Fruit fly (Drosophila melanogaster): ENCODE data around the gene Mcm6.
A peak's percentile ranks its signal among the peaks of the same experiment; 100 is the strongest.

Gene Mcm6

DNA sequence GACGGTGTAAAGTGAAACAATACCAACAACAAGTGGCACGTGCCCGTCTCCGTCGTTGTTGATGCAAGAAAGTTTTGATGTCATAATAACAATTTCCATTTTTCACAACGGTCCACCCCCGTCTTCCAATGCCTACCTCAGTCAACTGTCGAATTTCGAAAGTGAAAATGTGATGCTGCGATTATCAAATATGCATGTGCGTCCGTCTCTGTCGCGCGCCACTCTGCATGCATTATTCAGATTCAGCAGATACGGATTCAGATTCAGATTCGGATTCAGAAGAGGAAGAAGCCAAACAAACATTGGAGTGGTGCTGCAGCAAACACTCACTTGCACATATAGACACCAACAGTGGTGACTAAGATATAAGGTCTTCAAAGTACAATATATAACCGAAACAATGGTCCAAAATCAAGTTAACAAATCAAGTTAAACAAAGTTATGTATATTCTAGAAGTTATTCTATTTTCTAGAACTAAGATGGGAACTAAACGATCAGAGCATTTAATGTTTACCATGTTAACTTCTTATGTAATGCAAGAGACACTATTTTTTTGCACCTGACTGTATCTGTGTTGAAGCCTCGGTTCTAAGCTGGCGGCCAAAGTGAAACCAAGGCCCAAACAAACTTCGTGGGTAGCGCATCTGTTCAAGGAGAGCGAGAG is 31.5 kb upstream of the Mcm6 start (continued):
- TF ChIP-seq Atf-2 (GFP tag; optimal IDR thresholded peaks at IDR 0.05) (no peak), CG7987 (GFP tag; optimal IDR thresholded peaks at IDR 0.05) (no peak), CG1024 (GFP tag; IDR thresholded peaks at IDR 0.05) (no peak), Ravus (GFP tag; IDR thresholded peaks at IDR 0.05) (no peak), unpg (GFP tag; optimal IDR thresholded peaks at IDR 0.05) (peak; percentile 53), hbn (GFP tag; IDR thresholded peaks at IDR 0.05; ENCODE audit: partially characterized antibody) (no peak), CG1603 (tag; optimal IDR thresholded peaks at IDR 0.05) (peak; percentile 54), nom (GFP tag; optimal IDR thresholded peaks at IDR 0.05) (no peak), CG6765 (GFP tag; optimal IDR thresholded peaks at IDR 0.05) (no peak), grn (GFP tag; optimal IDR thresholded peaks at IDR 0.05) (peak; percentile 40), klu (GFP tag; IDR thresholded peaks at IDR 0.05) (no peak), CG10209 (GFP tag; optimal IDR thresholded peaks at IDR 0.05) (no peak), row (GFP tag; IDR thresholded peaks at IDR 0.05) (peak; percentile 43; the same call in 1 of the 3 replicates), CG5953 (GFP tag; IDR thresholded peaks at IDR 0.05) (no peak), gro (GFP tag; optimal IDR thresholded peaks at IDR 0.05) (no peak), dm (GFP tag; optimal IDR thresholded peaks at IDR 0.05) (no peak), CG3163 (GFP tag; optimal IDR thresholded peaks at IDR 0.05) (no peak), Atf6 (GFP tag; IDR thresholded peaks at IDR 0.05) (no peak), CG14860 (GFP tag; IDR thresholded peaks at IDR 0.05; ENCODE audit: partially characterized antibody) (no peak), lbe (GFP tag; optimal IDR thresholded peaks at IDR 0.05) (no peak), CG10321 (GFP tag; IDR thresholded peaks at IDR 0.05) (no peak), slou (GFP tag; optimal IDR thresholded peaks at IDR 0.05) (no peak), ab (GFP tag; optimal IDR thresholded peaks at IDR 0.05) (no peak), Sin3A (optimal IDR thresholded peaks at IDR 0.05) (no peak), Mes4 (GFP tag; optimal IDR thresholded peaks at IDR 0.05) (no peak), CTCF (GFP tag; optimal IDR thresholded peaks at IDR 0.05) (no peak), PHDP (tag; optimal IDR thresholded peaks at IDR 0.05) (peak; percentile 2), E2f2 (GFP tag; IDR thresholded peaks at IDR 0.05) (no peak), CG2875 (GFP tag; optimal IDR thresholded peaks at IDR 0.05) (no peak), Dip3 (GFP tag; optimal IDR thresholded peaks at IDR 0.05) (no peak), hth (optimal IDR thresholded peaks at IDR 0.05) (no peak), CG10565 (GFP tag; optimal IDR thresholded peaks at IDR 0.05) (no peak), Drgx (GFP tag; IDR thresholded peaks at IDR 0.05) (peak; percentile 60), dmrt11E (tag; optimal IDR thresholded peaks at IDR 0.05) (peak; percentile 40), repo (GFP tag; optimal IDR thresholded peaks at IDR 0.05) (no peak), Xbp1 (GFP tag; optimal IDR thresholded peaks at IDR 0.05) (no peak), H15 (GFP tag; IDR thresholded peaks at IDR 0.05) (no peak), CG14667 (GFP tag; IDR thresholded peaks at IDR 0.05) (no peak), CG16863 (GFP tag; optimal IDR thresholded peaks at IDR 0.05) (no peak), z (GFP tag; IDR thresholded peaks at IDR 0.05) (no peak), Nf-YA (GFP tag; IDR thresholded peaks at IDR 0.05) (no peak), ewg (GFP tag; optimal IDR thresholded peaks at IDR 0.05) (peak; percentile 16), tap (tag; optimal IDR thresholded peaks at IDR 0.05) (no peak), CG16779 (GFP tag; IDR thresholded peaks at IDR 0.05) (no peak), dysf (GFP tag; IDR thresholded peaks at IDR 0.05) (0 out of 3 replicates have a peak, but pooled peaks have one; percentile 10), sd (tag; optimal IDR thresholded peaks at IDR 0.05) (no peak), sima (GFP tag; optimal IDR thresholded peaks at IDR 0.05) (no peak), lola (GFP tag; optimal IDR thresholded peaks at IDR 0.05) (peak in 1 of 3 experiments; percentile 42), CG7271 (tag; optimal IDR thresholded peaks at IDR 0.05) (no peak), Dad (GFP tag; optimal IDR thresholded peaks at IDR 0.05) (no peak), CG34376 (GFP tag; optimal IDR thresholded peaks at IDR 0.05) (no peak), emc (GFP tag; optimal IDR thresholded peaks at IDR 0.05) (no peak)
